Worm (Caenorhabditis elegans) whole organism, L1 larva: ENCODE data around the gene srlf-17.

ENCODE experiments used
- C34B4.2 ChIP-seq: sonication (generic microtip); optimal IDR thresholded peaks from 2 replicates; lab custom pipeline; 2017; ENCODE audit warnings: mild to moderate bottlenecking, missing genetic modification characterization, missing compliant biosample characterization
- Y116A8C.19 ChIP-seq: sonication (generic microtip); optimal IDR thresholded peaks from 2 replicates; lab custom pipeline; 2016; ENCODE audit warnings: missing compliant biosample characterization, missing genetic modification characterization, borderline replicate concordance
- alr-1 ChIP-seq: fragments of 200-800 bp; sonication (Bioruptor generic); optimal IDR thresholded peaks from 2 replicates; lab custom pipeline; 2018; ENCODE audit warnings: borderline replicate concordance, mild to moderate bottlenecking, missing genetic modification characterization, missing compliant biosample characterization
- aly-2 ChIP-seq: fragments of 150-350 bp; optimal IDR thresholded peaks from 2 replicates; lab custom pipeline; 2014; ENCODE audit warnings: missing biosample characterization, missing genetic modification characterization
- ama-1 ChIP-seq: fragments of 150-350 bp; optimal IDR thresholded peaks from 2 replicates; lab custom pipeline; 2014
- blmp-1 ChIP-seq: fragments of 150-350 bp; optimal IDR thresholded peaks from 2 replicates; lab custom pipeline; 2014; ENCODE audit warnings: missing biosample characterization, missing genetic modification characterization
- ceh-8 ChIP-seq: fragments of 200-800 bp; sonication (Bioruptor generic); optimal IDR thresholded peaks from 2 replicates; lab custom pipeline; 2018; ENCODE audit warnings: mild to moderate bottlenecking, missing genetic modification characterization, moderate library complexity, missing compliant biosample characterization
- ceh-90 ChIP-seq: sonication (generic microtip); optimal IDR thresholded peaks from 2 replicates; lab custom pipeline; 2016; ENCODE audit warnings: missing genetic modification characterization, missing compliant biosample characterization
- ces-1 ChIP-seq: fragments of 150-350 bp; optimal IDR thresholded peaks from 2 replicates; lab custom pipeline; 2014; ENCODE audit warnings: missing biosample characterization, missing genetic modification reagents, missing genetic modification characterization
- dpl-1 ChIP-seq, 3 experiments: fragments of 150-350 bp in 2 of 3; sonication (generic microtip) in 1 of 3; optimal IDR thresholded peaks; 2 replicates each; lab custom pipeline; 2014 to 2017; ENCODE audit warnings: missing biosample characterization in 3 of 3, missing genetic modification characterization in 3 of 3, missing genetic modification reagents in 3 of 3
- dsc-1 ChIP-seq: sonication (generic microtip); optimal IDR thresholded peaks from 2 replicates; lab custom pipeline; 2016; ENCODE audit warnings: mild to moderate bottlenecking, missing genetic modification characterization, missing compliant biosample characterization
- efl-1 ChIP-seq, 4 experiments: fragments of 150-350 bp; optimal IDR thresholded peaks in 3 of 4; peaks in 1 of 4; 1 replicate in 1 of 4; 2 replicates in 3 of 4; lab custom pipeline; 2014; ENCODE audit warnings: missing biosample characterization in 2 of 4, missing genetic modification characterization in 2 of 4, missing genetic modification reagents in 2 of 4
- efl-3 ChIP-seq: fragments of 200-800 bp; sonication (Bioruptor generic); optimal IDR thresholded peaks from 2 replicates; lab custom pipeline; 2018; ENCODE audit warnings: mild to moderate bottlenecking, missing genetic modification characterization, missing compliant biosample characterization
- elt-2 ChIP-seq: sonication (generic microtip); optimal IDR thresholded peaks from 2 replicates; lab custom pipeline; 2016; ENCODE audit warnings: missing genetic modification characterization, mild to moderate bottlenecking, inconsistent platforms, missing compliant biosample characterization, missing genetic modification reagents
- ets-5 ChIP-seq: fragments of 200-800 bp; sonication (Bioruptor generic); IDR thresholded peaks from 2 replicates; pipeline ENCODE4 v1.3.6; 2022; ENCODE audit warnings: missing genetic modification characterization, missing compliant biosample characterization
- fos-1 ChIP-seq: fragments of 150-350 bp; optimal IDR thresholded peaks from 2 replicates; lab custom pipeline; 2014; ENCODE audit warnings: missing biosample characterization, missing genetic modification characterization
- grh-1 ChIP-seq: fragments of 200-800 bp; sonication (Bioruptor generic); IDR thresholded peaks from 2 replicates; pipeline ENCODE4 v1.3.6; 2022; ENCODE audit warnings: missing genetic modification reagents, missing genetic modification characterization, missing compliant biosample characterization
- lin-14 ChIP-seq: fragments of 200-800 bp; sonication (Bioruptor generic); optimal IDR thresholded peaks from 2 replicates; lab custom pipeline; 2018; ENCODE audit warnings: mild to moderate bottlenecking, missing genetic modification characterization, moderate library complexity, missing compliant biosample characterization
- lin-15B ChIP-seq: fragments of 150-350 bp; sonication (generic microtip); optimal IDR thresholded peaks from 3 replicates; lab custom pipeline; 2014; ENCODE audit warnings: missing biosample characterization, missing genetic modification characterization
- lin-39 ChIP-seq: fragments of 150-350 bp; optimal IDR thresholded peaks from 2 replicates; lab custom pipeline; 2014; ENCODE audit warnings: missing biosample characterization, missing genetic modification reagents, missing genetic modification characterization
- lsy-2 ChIP-seq, 2 experiments: fragments of 150-350 bp; optimal IDR thresholded peaks; 2 replicates each; lab custom pipeline; 2014; ENCODE audit warnings: missing biosample characterization in 2 of 2, missing genetic modification characterization in 2 of 2
- mdl-1 ChIP-seq, 2 experiments: fragments of 150-350 bp; optimal IDR thresholded peaks; 2 replicates each; lab custom pipeline; 2014 to 2017; ENCODE audit warnings: missing biosample characterization in 2 of 2, missing genetic modification characterization in 2 of 2, inconsistent platforms in 1 of 2
- nhr-11 ChIP-seq: fragments of 150-350 bp; optimal IDR thresholded peaks from 2 replicates; lab custom pipeline; 2014; ENCODE audit warnings: missing biosample characterization, missing genetic modification characterization
- nhr-12 ChIP-seq: sonication (generic microtip); optimal IDR thresholded peaks from 2 replicates; lab custom pipeline; 2017; ENCODE audit warnings: missing biosample characterization, missing genetic modification characterization
- nhr-19 ChIP-seq: fragments of 200-800 bp; sonication (Bioruptor generic); conservative IDR thresholded peaks from 2 replicates; pipeline ENCODE4 v1.3.6; 2022; ENCODE audit warnings: missing genetic modification characterization, missing compliant biosample characterization
- nhr-20 ChIP-seq: sonication (generic microtip); optimal IDR thresholded peaks from 2 replicates; lab custom pipeline; 2016; ENCODE audit warnings: mild to moderate bottlenecking, missing genetic modification characterization, missing compliant biosample characterization
- nhr-28 ChIP-seq: fragments of 150-350 bp; optimal IDR thresholded peaks from 2 replicates; lab custom pipeline; 2014; ENCODE audit warnings: missing biosample characterization, missing genetic modification characterization
- nhr-47 ChIP-seq: sonication (generic microtip); optimal IDR thresholded peaks from 2 replicates; lab custom pipeline; 2016; ENCODE audit warnings: mild to moderate bottlenecking, missing genetic modification characterization, moderate library complexity, missing compliant biosample characterization
- nhr-71 ChIP-seq: sonication (generic microtip); optimal IDR thresholded peaks from 2 replicates; lab custom pipeline; 2016; ENCODE audit warnings: mild to moderate bottlenecking, missing genetic modification characterization, moderate library complexity, missing compliant biosample characterization
- nhr-76 ChIP-seq: sonication (generic microtip); optimal IDR thresholded peaks from 2 replicates; lab custom pipeline; 2017; ENCODE audit warnings: missing biosample characterization, missing genetic modification characterization
- nhr-90 ChIP-seq: sonication (generic microtip); optimal IDR thresholded peaks from 2 replicates; lab custom pipeline; 2016; ENCODE audit warnings: mild to moderate bottlenecking, missing genetic modification characterization, missing compliant biosample characterization; ENCODE audit not compliant: poor library complexity
- pag-3 ChIP-seq: sonication (generic microtip); optimal IDR thresholded peaks from 2 replicates; lab custom pipeline; 2017; ENCODE audit warnings: missing genetic modification characterization, mild to moderate bottlenecking, missing compliant biosample characterization, antibody characterized with exemption, borderline replicate concordance; ENCODE audit not compliant: insufficient read depth
- pax-3 ChIP-seq: fragments of 200-800 bp; sonication (Bioruptor generic); optimal IDR thresholded peaks from 2 replicates; lab custom pipeline; 2018; ENCODE audit warnings: mild to moderate bottlenecking, missing genetic modification characterization, moderate library complexity, missing compliant biosample characterization
- rnt-1 ChIP-seq: sonication (generic microtip); optimal IDR thresholded peaks from 2 replicates; lab custom pipeline; 2016; ENCODE audit warnings: mild to moderate bottlenecking, missing genetic modification characterization, moderate library complexity, missing compliant biosample characterization
- snu-23 ChIP-seq: sonication (generic microtip); optimal IDR thresholded peaks from 2 replicates; lab custom pipeline; 2016; ENCODE audit warnings: missing genetic modification characterization, missing compliant biosample characterization
- sptf-1 ChIP-seq: fragments of 150-350 bp; optimal IDR thresholded peaks from 2 replicates; lab custom pipeline; 2014; ENCODE audit warnings: missing biosample characterization, missing genetic modification characterization
- swsn-7 ChIP-seq: sonication (generic microtip); optimal IDR thresholded peaks from 2 replicates; lab custom pipeline; 2016; ENCODE audit warnings: missing genetic modification characterization, missing compliant biosample characterization
- tbx-2 ChIP-seq: sonication (generic microtip); optimal IDR thresholded peaks from 2 replicates; lab custom pipeline; 2016; ENCODE audit warnings: missing genetic modification characterization, missing compliant biosample characterization
- tlp-1 ChIP-seq: fragments of 150-350 bp; optimal IDR thresholded peaks from 2 replicates; lab custom pipeline; 2014; ENCODE audit warnings: missing biosample characterization, missing genetic modification characterization
- unc-130 ChIP-seq: fragments of 150-350 bp; optimal IDR thresholded peaks from 2 replicates; lab custom pipeline; 2017; ENCODE audit warnings: missing biosample characterization, missing genetic modification characterization, inconsistent platforms
- unc-30 ChIP-seq: sonication (generic microtip); optimal IDR thresholded peaks from 2 replicates; lab custom pipeline; 2017; ENCODE audit warnings: missing biosample characterization, missing genetic modification characterization
- unc-86 ChIP-seq: sonication (generic microtip); optimal IDR thresholded peaks from 2 replicates; lab custom pipeline; 2016; ENCODE audit warnings: missing genetic modification characterization, missing compliant biosample characterization
- xbp-1 ChIP-seq: sonication (generic microtip); optimal IDR thresholded peaks from 2 replicates; lab custom pipeline; 2016; ENCODE audit warnings: missing genetic modification characterization, missing compliant biosample characterization
- zag-1 ChIP-seq: fragments of 150-350 bp; optimal IDR thresholded peaks from 2 replicates; lab custom pipeline; 2014; ENCODE audit warnings: missing biosample characterization, missing genetic modification characterization
- zip-4 ChIP-seq: fragments of 200-800 bp; sonication (Bioruptor generic); optimal IDR thresholded peaks from 2 replicates; lab custom pipeline; 2018; ENCODE audit warnings: mild to moderate bottlenecking, missing genetic modification characterization, moderate library complexity, missing compliant biosample characterization
- ztf-11 ChIP-seq, 2 experiments: sonication (generic microtip); optimal IDR thresholded peaks; 2 replicates each; lab custom pipeline; 2016 to 2017; ENCODE audit warnings: missing genetic modification characterization in 2 of 2, missing biosample characterization in 1 of 2, missing compliant biosample characterization in 1 of 2
- ztf-4 ChIP-seq: fragments of 150-350 bp; optimal IDR thresholded peaks from 2 replicates; lab custom pipeline; 2014; ENCODE audit warnings: missing biosample characterization, missing genetic modification characterization

Gene srlf-17

DNA sequence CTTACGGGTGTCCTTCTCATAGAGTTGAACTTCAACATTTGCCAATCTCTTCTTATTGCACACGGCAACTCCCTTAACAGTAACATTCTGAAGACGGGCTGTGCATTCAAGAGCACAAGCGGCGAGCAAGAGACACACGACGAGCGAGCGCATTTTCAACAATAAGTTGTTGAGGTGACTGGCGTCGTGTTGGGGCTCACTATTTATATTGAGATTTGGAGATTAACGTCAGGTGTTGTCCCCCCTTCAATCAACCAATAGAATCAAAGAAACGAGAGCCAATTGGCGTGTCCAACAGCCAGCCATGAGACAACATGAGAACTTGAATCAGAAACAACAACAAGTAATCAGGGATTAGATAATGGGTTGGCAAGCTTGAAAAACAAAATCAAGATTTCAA lies 38.5 kb downstream of the srlf-17 start, which contains the start of gene ttr-16:
Gene ttr-16 (minus strand): TSS at position 176 of the 400 bp plus-strand sequence.
- TF ChIP-seq snu-23, result peak; percentile 50
- TF ChIP-seq C34B4.2 (tag; lab: Kevin White, UChicago), result no peak
- TF ChIP-seq swsn-7 (tag; lab: Kevin White, UChicago), result peak; percentile 43
- no peak for TF ChIP-seq ets-5 (GFP tag; lab: Robert Waterston, UW)
- no peak for TF ChIP-seq efl-3 (GFP tag; lab: Kevin White, UChicago)
- peak; percentile 31 for TF ChIP-seq nhr-47 (tag; lab: Kevin White, UChicago)
- TF ChIP-seq mdl-1 (tag; optimal IDR thresholded peaks at IDR 0.05; lab: Kevin White, UChicago), result peak in 1 of 2 experiments; percentile 0
- TF ChIP-seq efl-1 (optimal IDR thresholded peaks at IDR 0.05; lab: Kevin White, UChicago), result peak in 1 of 2 experiments; percentile 10
- no peak for TF ChIP-seq efl-1 (GFP tag; optimal IDR thresholded peaks at IDR 0.05 in 1 of 2; lab: Kevin White, UChicago)
- TF ChIP-seq unc-30 (tag; lab: Kevin White, UChicago), result no peak
- no peak for TF ChIP-seq ceh-8 (GFP tag; lab: Kevin White, UChicago)
- no peak for TF ChIP-seq grh-1 (GFP tag; lab: Robert Waterston, UW)
- TF ChIP-seq nhr-20, result peak; percentile 11
- peak; percentile 85 for TF ChIP-seq rnt-1
- TF ChIP-seq lsy-2 (tag; optimal IDR thresholded peaks at IDR 0.05; lab: Kevin White, UChicago), result peak in 1 of 2 experiments; percentile 52
- TF ChIP-seq lin-39 (tag; lab: Kevin White, UChicago), result peak; percentile 34
- peak; percentile 21 for TF ChIP-seq ztf-4 (tag; lab: Kevin White, UChicago)
- TF ChIP-seq unc-130 (tag; lab: Kevin White, UChicago), result peak; percentile 42
- TF ChIP-seq nhr-71 (tag; lab: Kevin White, UChicago), result peak; percentile 80
- TF ChIP-seq ama-1 (lab: Kevin White, UChicago), result peak; percentile 87
- TF ChIP-seq xbp-1 (tag; lab: Kevin White, UChicago), result peak; percentile 23
- TF ChIP-seq nhr-19, result peak; percentile 51
- TF ChIP-seq lin-14 (GFP tag; lab: Kevin White, UChicago), result peak; percentile 63

DNA sequence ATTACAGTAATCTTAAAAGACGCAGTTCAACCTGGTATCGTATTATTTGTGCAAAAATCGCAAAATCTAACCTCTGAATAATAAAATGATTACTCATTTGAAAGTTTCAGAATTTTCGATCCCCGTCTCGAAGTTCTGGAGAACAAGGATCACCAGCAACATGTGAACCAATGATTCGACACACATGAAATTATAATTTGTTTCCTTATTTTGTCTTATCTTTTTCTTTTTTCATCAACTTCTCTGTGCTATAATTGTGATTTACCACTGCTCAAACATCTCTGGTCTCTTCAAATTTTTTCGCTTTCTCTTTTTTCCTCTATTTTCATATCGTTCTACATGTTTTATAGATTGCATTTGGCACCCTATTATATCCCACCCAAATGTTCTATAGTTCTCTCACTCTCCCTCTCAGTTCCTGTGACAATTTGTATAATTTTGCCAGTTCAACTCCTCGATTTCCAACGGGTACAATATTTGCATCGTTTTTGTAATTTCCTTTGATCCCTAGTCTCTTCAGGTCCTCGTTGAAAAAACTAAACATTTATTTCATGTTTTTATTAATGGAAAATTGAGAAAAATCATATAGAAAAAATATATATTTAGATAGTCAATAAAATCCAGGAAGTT lies 39.4 kb downstream of the srlf-17 start:
- TF ChIP-seq nhr-71 (tag; lab: Kevin White, UChicago) (peak; percentile 70), efl-3 (GFP tag; lab: Kevin White, UChicago) (no peak), Y116A8C.19 (tag; lab: Kevin White, UChicago) (no peak), dpl-1 (GFP tag; optimal IDR thresholded peaks at IDR 0.05; lab: Kevin White, UChicago) (no peak), nhr-28 (no peak), elt-2 (tag; lab: Kevin White, UChicago) (no peak), snu-23 (peak; percentile 18), zip-4 (GFP tag; lab: Kevin White, UChicago) (no peak), alr-1 (no peak), ces-1 (no peak), nhr-20 (peak; percentile 7), nhr-11 (peak; percentile 2), lin-15B (tag; lab: Kevin White, UChicago) (no peak), lsy-2 (tag; optimal IDR thresholded peaks at IDR 0.05; lab: Kevin White, UChicago) (peak; percentile 43 to 47), nhr-90 (tag; lab: Kevin White, UChicago) (no peak), blmp-1 (no peak), dsc-1 (tag; lab: Kevin White, UChicago) (no peak), efl-1 (optimal IDR thresholded peaks at IDR 0.05; lab: Kevin White, UChicago) (no peak), efl-1 (GFP tag; optimal IDR thresholded peaks at IDR 0.05 in 1 of 2; lab: Kevin White, UChicago) (peak in 1 of 2 experiments; percentile 14), pax-3 (tag; lab: Kevin White, UChicago) (no peak), ama-1 (lab: Kevin White, UChicago) (no peak), swsn-7 (tag; lab: Kevin White, UChicago) (peak; percentile 17), tbx-2 (tag; lab: Kevin White, UChicago) (no peak), sptf-1 (no peak), tlp-1 (no peak), unc-86 (no peak), zag-1 (no peak), mdl-1 (tag; optimal IDR thresholded peaks at IDR 0.05; lab: Kevin White, UChicago) (no peak), ztf-4 (tag; lab: Kevin White, UChicago) (peak; percentile 35), aly-2 (tag; lab: Kevin White, UChicago) (no peak), ztf-11 (tag; optimal IDR thresholded peaks at IDR 0.05; lab: Kevin White, UChicago) (no peak), ceh-90 (no peak), nhr-12 (tag; lab: Kevin White, UChicago) (no peak), nhr-76 (tag; lab: Kevin White, UChicago) (no peak), pag-3 (tag; lab: Kevin White, UChicago) (no peak), fos-1 (tag; lab: Kevin White, UChicago) (no peak), rnt-1 (peak; percentile 35), nhr-19 (peak; percentile 28; the same call in 1 of the 2 replicates)
- TF ChIP-seq, all 84 proteins: peak for 10
